Worm (Caenorhabditis elegans) whole organism, L4 larva: Measurements from ENCODE around the gene T08B6.1.

Experiments
- F37D6.2 ChIP-seq: sonication (generic microtip); optimal IDR thresholded peaks from 2 replicates; lab custom pipeline; 2016; ENCODE audit warnings: mild to moderate bottlenecking, missing genetic modification characterization, missing compliant biosample characterization
- ZK337.2 ChIP-seq: fragments of 200-800 bp; sonication (Bioruptor generic); IDR thresholded peaks from 2 replicates; pipeline ENCODE4 v1.3.6; 2022; ENCODE audit warnings: missing genetic modification reagents, missing genetic modification characterization, missing compliant biosample characterization
- egl-27 ChIP-seq: sonication (generic microtip); optimal IDR thresholded peaks from 3 replicates; lab custom pipeline; 2017; ENCODE audit warnings: missing biosample characterization, missing genetic modification reagents, missing genetic modification characterization
- fkh-10 ChIP-seq: fragments of 150-350 bp; optimal IDR thresholded peaks from 2 replicates; lab custom pipeline; 2014; ENCODE audit warnings: missing biosample characterization, missing genetic modification reagents, missing genetic modification characterization
- hif-1 ChIP-seq, 2 experiments: sonication (generic microtip); optimal IDR thresholded peaks; 2 replicates each; lab custom pipeline; 2016 to 2017; ENCODE audit warnings: missing compliant biosample characterization in 2 of 2, missing genetic modification characterization in 2 of 2, missing genetic modification reagents in 2 of 2, missing genotype in 2 of 2, mild to moderate bottlenecking in 1 of 2
- madf-9 ChIP-seq: fragments of 200-800 bp; sonication (Bioruptor generic); conservative IDR thresholded peaks from 2 replicates; pipeline ENCODE4 v1.3.6; 2022; ENCODE audit warnings: missing genetic modification reagents, missing genetic modification characterization, missing compliant biosample characterization
- nhr-10 ChIP-seq: fragments of 150-350 bp; optimal IDR thresholded peaks from 2 replicates; lab custom pipeline; 2014; ENCODE audit warnings: missing biosample characterization, missing genetic modification characterization
- nhr-76 ChIP-seq: fragments of 150-350 bp; optimal IDR thresholded peaks from 2 replicates; lab custom pipeline; 2014; ENCODE audit warnings: missing biosample characterization, missing genetic modification characterization
- skn-1 ChIP-seq: fragments of 150-350 bp; optimal IDR thresholded peaks from 2 replicates; lab custom pipeline; 2014; ENCODE audit warnings: missing biosample characterization, missing genetic modification characterization
- spr-1 ChIP-seq: sonication (generic microtip); optimal IDR thresholded peaks from 2 replicates; lab custom pipeline; 2016; ENCODE audit warnings: mild to moderate bottlenecking, missing genetic modification characterization, missing compliant biosample characterization
- spr-3 ChIP-seq: fragments of 200-800 bp; sonication (Bioruptor generic); optimal IDR thresholded peaks from 2 replicates; lab custom pipeline; 2018; ENCODE audit warnings: mild to moderate bottlenecking, missing genetic modification characterization, missing compliant biosample characterization
- unc-39 ChIP-seq: sonication (generic microtip); optimal IDR thresholded peaks from 2 replicates; lab custom pipeline; 2017; ENCODE audit warnings: missing biosample characterization, missing genetic modification characterization
- zfp-3 ChIP-seq: fragments of 200-800 bp; sonication (Bioruptor generic); conservative IDR thresholded peaks from 2 replicates; pipeline ENCODE4 v1.3.6; 2022; ENCODE audit warnings: missing genetic modification reagents, missing genetic modification characterization, missing compliant biosample characterization

ce11 chrIV:4870546-4870945 is 16.6 kb downstream of the T08B6.1 start, which contains the start of gene str-175:
- TF ChIP-seq F37D6.2 (no peak), spr-3 (GFP tag; lab: Kevin White, UChicago) (no peak), hif-1 (tag; optimal IDR thresholded peaks at IDR 0.05; lab: Kevin White, UChicago) (no peak), fkh-10 (GFP tag; lab: Kevin White, UChicago) (no peak), nhr-76 (no peak), spr-1 (tag; lab: Kevin White, UChicago) (no peak), unc-39 (tag; lab: Kevin White, UChicago) (no peak), zfp-3 (GFP tag; lab: Robert Waterston, UW) (no peak), madf-9 (GFP tag; lab: Robert Waterston, UW) (no peak), egl-27 (tag; lab: Kevin White, UChicago) (no peak), skn-1 (tag; lab: Kevin White, UChicago) (no peak), nhr-10 (tag; lab: Kevin White, UChicago) (no peak), ZK337.2 (GFP tag; lab: Robert Waterston, UW) (no peak)
